Worm (Caenorhabditis elegans): ENCODE results near the gene Y51H4A.938.
A peak's percentile ranks its signal among the peaks of the same experiment; 100 is the strongest.

The Y51H4A.938 gene

DNA sequence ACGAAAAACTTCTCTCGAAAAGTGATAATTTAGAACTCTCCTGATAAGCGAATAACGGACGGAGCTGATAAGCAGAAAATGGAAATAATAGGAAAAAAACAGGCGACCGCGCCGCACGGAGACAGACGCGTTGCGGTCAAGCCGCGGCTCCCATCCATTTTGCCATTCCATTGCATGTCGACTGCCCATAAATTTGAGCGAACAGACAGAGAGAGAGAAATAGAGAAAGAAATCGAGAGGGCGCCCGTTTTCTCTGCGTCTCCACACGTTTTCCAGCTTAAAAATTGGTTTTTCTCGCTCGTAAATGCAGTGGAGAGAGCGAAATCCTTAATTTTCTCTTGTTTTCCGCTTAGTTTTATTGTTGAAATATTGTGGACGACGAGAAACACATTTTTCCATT, 20.9 kb downstream of the Y51H4A.938 start:
- peak; percentile 15 for TF ChIP-seq isw-1 (GFP tag; IDR thresholded peaks at IDR 0.05)
- TF ChIP-seq nhr-84 (tag; optimal IDR thresholded peaks at IDR 0.05), result no peak
- peak; percentile 13 for TF ChIP-seq mep-1 (tag; optimal IDR thresholded peaks at IDR 0.05)
- TF ChIP-seq rnt-1 (tag; optimal IDR thresholded peaks at IDR 0.05), result peak; percentile 54
- no peak for TF ChIP-seq lin-13 (GFP tag; optimal IDR thresholded peaks at IDR 0.05)
- TF ChIP-seq ceh-8 (GFP tag; optimal IDR thresholded peaks at IDR 0.05), result peak; percentile 4
- no peak for TF ChIP-seq mab-9 (GFP tag; IDR thresholded peaks at IDR 0.05)
- TF ChIP-seq unc-30 (tag; optimal IDR thresholded peaks at IDR 0.05), result no peak
- TF ChIP-seq egl-27 (tag; optimal IDR thresholded peaks at IDR 0.05), result peak in 1 of 2 experiments; percentile 35
- TF ChIP-seq aly-2 (tag; optimal IDR thresholded peaks at IDR 0.05), result no peak
- peak; percentile 82 for TF ChIP-seq dsc-1 (tag; optimal IDR thresholded peaks at IDR 0.05)
- TF ChIP-seq unc-86 (tag; optimal IDR thresholded peaks at IDR 0.05), result peak; percentile 21
- TF ChIP-seq elt-2 (tag; optimal IDR thresholded peaks at IDR 0.05), result peak; percentile 89
- no peak for TF ChIP-seq vab-15 (tag; optimal IDR thresholded peaks at IDR 0.05)
- TF ChIP-seq sptf-1 (tag; optimal IDR thresholded peaks at IDR 0.05), result no peak
- TF ChIP-seq fkh-4 (tag; optimal IDR thresholded peaks at IDR 0.05; ENCODE audit: borderline replicate concordance), result peak; percentile 51
- TF ChIP-seq fkh-8 (tag; optimal IDR thresholded peaks at IDR 0.05), result no peak
- no peak for TF ChIP-seq nhr-28 (tag; optimal IDR thresholded peaks at IDR 0.05)
- peak; percentile 41 to 70 for TF ChIP-seq efl-1 (optimal IDR thresholded peaks at IDR 0.05)
- peak; percentile 8 to 86 for TF ChIP-seq efl-1 (GFP tag; optimal IDR thresholded peaks at IDR 0.05 in 1 of 2)
- no peak for TF ChIP-seq fkh-10 (GFP tag; optimal IDR thresholded peaks at IDR 0.05)
- TF ChIP-seq ztf-11 (tag; optimal IDR thresholded peaks at IDR 0.05), result no peak
- TF ChIP-seq unc-130 (tag; optimal IDR thresholded peaks at IDR 0.05), result peak; percentile 20
- no peak for TF ChIP-seq aha-1 (tag; optimal IDR thresholded peaks at IDR 0.05)
- peak; percentile 39 to 56 for TF ChIP-seq lsy-2 (tag; optimal IDR thresholded peaks at IDR 0.05)
- TF ChIP-seq ztf-4 (tag; optimal IDR thresholded peaks at IDR 0.05), result no peak
- no peak for TF ChIP-seq nhr-19 (GFP tag; conservative IDR thresholded peaks at IDR 0.05)
- TF ChIP-seq pax-3 (tag; optimal IDR thresholded peaks at IDR 0.05), result no peak
- TF ChIP-seq fos-1 (tag; optimal IDR thresholded peaks at IDR 0.05), result peak; percentile 60
- peak; percentile 23 for TF ChIP-seq xbp-1 (tag; optimal IDR thresholded peaks at IDR 0.05)
- peak; percentile 30 for TF ChIP-seq tbx-2 (tag; optimal IDR thresholded peaks at IDR 0.05)
- TF ChIP-seq nhr-77 (tag; optimal IDR thresholded peaks at IDR 0.05), result peak; percentile 41
- peak; percentile 53 for TF ChIP-seq jun-1 (tag; optimal IDR thresholded peaks at IDR 0.05)
- peak; percentile 61 for TF ChIP-seq snu-23 (GFP tag; optimal IDR thresholded peaks at IDR 0.05)
- TF ChIP-seq blmp-1 (tag; optimal IDR thresholded peaks at IDR 0.05), result peak; percentile 70
- peak; percentile 55 for TF ChIP-seq nhr-85 (tag)
- TF ChIP-seq pqm-1 (tag; optimal IDR thresholded peaks at IDR 0.05), result peak; percentile 61
- peak; percentile 8 to 62 for TF ChIP-seq lin-35 (GFP tag; optimal IDR thresholded peaks at IDR 0.05)
- no peak for TF ChIP-seq pag-3 (tag; optimal IDR thresholded peaks at IDR 0.05; ENCODE audit: borderline replicate concordance, insufficient read depth)
- TF ChIP-seq swsn-7 (tag; optimal IDR thresholded peaks at IDR 0.05), result peak; percentile 33
- peak; percentile 85 for TF ChIP-seq lin-14 (GFP tag; optimal IDR thresholded peaks at IDR 0.05)
- peak; percentile 61 for TF ChIP-seq nhr-71 (tag; optimal IDR thresholded peaks at IDR 0.05)
- TF ChIP-seq ceh-82 (tag; optimal IDR thresholded peaks at IDR 0.05), result peak in 2 of 3 experiments; percentile 17 to 66
- no peak for TF ChIP-seq nhr-12 (tag; optimal IDR thresholded peaks at IDR 0.05)
- TF ChIP-seq nhr-20 (tag; optimal IDR thresholded peaks at IDR 0.05), result peak; percentile 17
- TF ChIP-seq ceh-90 (tag; optimal IDR thresholded peaks at IDR 0.05), result no peak
- TF ChIP-seq irx-1 (tag; optimal IDR thresholded peaks at IDR 0.05), result no peak
- no peak for TF ChIP-seq sup-37 (GFP tag; optimal IDR thresholded peaks at IDR 0.05)
- TF ChIP-seq dpl-1 (GFP tag; optimal IDR thresholded peaks at IDR 0.05), result peak in 2 of 3 experiments; percentile 28 to 31
